Worm (Caenorhabditis elegans): Measurements from ENCODE around the gene pkc-1.

- no peak for TF ChIP-seq tra-4 (tag; optimal IDR thresholded peaks at IDR 0.05)
- no peak for TF ChIP-seq ama-1 (optimal IDR thresholded peaks at IDR 0.05)
- TF ChIP-seq hmg-4 (GFP tag; optimal IDR thresholded peaks at IDR 0.05), result peak; percentile 62
- TF ChIP-seq aly-1 (tag; optimal IDR thresholded peaks at IDR 0.05), result peak; percentile 8
- TF ChIP-seq tbx-11 (GFP tag; IDR thresholded peaks at IDR 0.05), result no peak
- no peak for TF ChIP-seq ceh-36 (tag; optimal IDR thresholded peaks at IDR 0.05)
- TF ChIP-seq F13C5.2 (tag; optimal IDR thresholded peaks at IDR 0.05), result no peak
- TF ChIP-seq flt-1 (GFP tag; IDR thresholded peaks at IDR 0.05), result no peak
- TF ChIP-seq pes-1 (GFP tag; IDR thresholded peaks at IDR 0.05), result no peak
- TF ChIP-seq B0310.2 (tag; optimal IDR thresholded peaks at IDR 0.05), result no peak
Measured at ce11 chrV:12038783-12039182, 6.8 kb upstream of the pkc-1 start.

Data from whole organism, early embryonic.